Worm (Caenorhabditis elegans) whole organism, L4 larva: ENCODE measurements around the gene osm-11.

Experiments
- D1046.2 ChIP-seq: fragments of 200-800 bp; sonication (Bioruptor generic); IDR thresholded peaks from 2 replicates; pipeline ENCODE4 v1.3.6; 2022; ENCODE audit warnings: missing genetic modification characterization, missing compliant biosample characterization
- F26F4.8 ChIP-seq: fragments of 200-800 bp; sonication (Bioruptor generic); conservative IDR thresholded peaks from 2 replicates; pipeline ENCODE4 v1.3.6; 2022; ENCODE audit warnings: missing genetic modification characterization, missing compliant biosample characterization
- F44E2.7 ChIP-seq: fragments of 200-800 bp; sonication (Bioruptor generic); IDR thresholded peaks from 2 replicates; pipeline ENCODE4 v2.1.2; 2022; ENCODE audit warnings: missing genetic modification characterization, missing compliant biosample characterization
- T26A8.4 ChIP-seq: fragments of 200-800 bp; sonication (Bioruptor generic); IDR thresholded peaks from 2 replicates; pipeline ENCODE4 v1.3.6; 2022; ENCODE audit warnings: missing genetic modification characterization, missing compliant biosample characterization
- Y105C5A.15 ChIP-seq: fragments of 200-800 bp; sonication (Bioruptor generic); IDR thresholded peaks from 2 replicates; pipeline ENCODE4 v1.3.6; 2022; ENCODE audit warnings: missing genetic modification characterization, missing compliant biosample characterization
- Y75B8A.6 ChIP-seq: fragments of 200-800 bp; sonication (Bioruptor generic); IDR thresholded peaks from 2 replicates; pipeline ENCODE4 v1.3.6; 2022; ENCODE audit warnings: missing genetic modification reagents, missing genetic modification characterization, missing compliant biosample characterization
- ZK337.2 ChIP-seq: fragments of 200-800 bp; sonication (Bioruptor generic); IDR thresholded peaks from 2 replicates; pipeline ENCODE4 v1.3.6; 2022; ENCODE audit warnings: missing genetic modification reagents, missing genetic modification characterization, missing compliant biosample characterization
- arid-1 ChIP-seq: fragments of 200-800 bp; sonication (Bioruptor generic); conservative IDR thresholded peaks from 2 replicates; pipeline ENCODE4 v1.3.6; 2022; ENCODE audit warnings: missing genetic modification reagents, missing genetic modification characterization, missing compliant biosample characterization
- ceh-20 ChIP-seq: fragments of 200-800 bp; sonication (Bioruptor generic); IDR thresholded peaks from 2 replicates; pipeline ENCODE4 v1.3.6; 2022; ENCODE audit warnings: missing genetic modification reagents, missing genetic modification characterization, missing compliant biosample characterization
- ceh-44 ChIP-seq: fragments of 200-800 bp; sonication (Bioruptor generic); IDR thresholded peaks from 2 replicates; pipeline ENCODE4 v1.3.6; 2022; ENCODE audit warnings: missing genetic modification reagents, missing genetic modification characterization, missing compliant biosample characterization
- ctbp-1 ChIP-seq: fragments of 200-800 bp; sonication (Bioruptor generic); IDR thresholded peaks from 2 replicates; pipeline ENCODE4 v1.3.6; 2022; ENCODE audit warnings: missing genetic modification reagents, missing genetic modification characterization, missing compliant biosample characterization
- daf-8 ChIP-seq: fragments of 200-800 bp; sonication (Bioruptor generic); IDR thresholded peaks from 2 replicates; pipeline ENCODE4 v1.3.6; 2022; ENCODE audit warnings: missing genetic modification characterization, missing compliant biosample characterization
- dmd-8 ChIP-seq: fragments of 200-800 bp; sonication (Bioruptor generic); IDR thresholded peaks from 2 replicates; pipeline ENCODE4 v1.3.6; 2022; ENCODE audit warnings: missing genetic modification characterization, missing compliant biosample characterization
- dmd-9 ChIP-seq: fragments of 200-800 bp; sonication (Bioruptor generic); IDR thresholded peaks from 2 replicates; pipeline ENCODE4 v1.3.6; 2022; ENCODE audit warnings: missing genetic modification reagents, missing genetic modification characterization, missing compliant biosample characterization
- egl-43 ChIP-seq: fragments of 200-800 bp; sonication (Bioruptor generic); IDR thresholded peaks from 2 replicates; pipeline ENCODE4 v1.3.6; 2022; ENCODE audit warnings: missing genetic modification reagents, missing genetic modification characterization, missing compliant biosample characterization
- fkh-10 ChIP-seq: fragments of 150-350 bp; optimal IDR thresholded peaks from 2 replicates; lab custom pipeline; 2014; ENCODE audit warnings: missing biosample characterization, missing genetic modification reagents, missing genetic modification characterization
- lim-7 ChIP-seq: fragments of 200-800 bp; sonication (Bioruptor generic); IDR thresholded peaks from 2 replicates; pipeline ENCODE4 v1.3.6; 2022; ENCODE audit warnings: missing genetic modification characterization, missing compliant biosample characterization
- lin-15B ChIP-seq: fragments of 150-350 bp; sonication (generic microtip); optimal IDR thresholded peaks from 3 replicates; lab custom pipeline; 2014; ENCODE audit warnings: missing biosample characterization, missing genetic modification characterization
- lin-38 ChIP-seq: fragments of 200-800 bp; sonication (Bioruptor generic); IDR thresholded peaks from 2 replicates; pipeline ENCODE4 v1.3.6; 2022; ENCODE audit warnings: missing genetic modification reagents, missing genetic modification characterization, missing compliant biosample characterization
- madf-5 ChIP-seq, 2 experiments: fragments of 200-800 bp; sonication (Bioruptor generic); IDR thresholded peaks; 2 replicates each; pipeline ENCODE4 v1.3.6; 2022; ENCODE audit warnings: missing compliant biosample characterization in 2 of 2, missing genetic modification characterization in 2 of 2
- madf-9 ChIP-seq: fragments of 200-800 bp; sonication (Bioruptor generic); conservative IDR thresholded peaks from 2 replicates; pipeline ENCODE4 v1.3.6; 2022; ENCODE audit warnings: missing genetic modification reagents, missing genetic modification characterization, missing compliant biosample characterization
- mdt-29 ChIP-seq: fragments of 200-800 bp; sonication (Bioruptor generic); IDR thresholded peaks from 2 replicates; pipeline ENCODE4 v1.3.6; 2022; ENCODE audit warnings: missing genetic modification reagents, missing genetic modification characterization, missing compliant biosample characterization
- mxl-2 ChIP-seq: fragments of 200-800 bp; sonication (Bioruptor generic); conservative IDR thresholded peaks from 2 replicates; pipeline ENCODE4 v1.3.6; 2022; ENCODE audit warnings: missing genetic modification reagents, missing genetic modification characterization, missing compliant biosample characterization
- nhr-25 ChIP-seq: sonication (generic microtip); optimal IDR thresholded peaks from 2 replicates; lab custom pipeline; 2017; ENCODE audit warnings: missing genetic modification characterization, mild to moderate bottlenecking, missing compliant biosample characterization, antibody characterized with exemption, moderate library complexity, borderline replicate concordance; ENCODE audit not compliant: insufficient read depth
- nhr-41 ChIP-seq: fragments of 200-800 bp; sonication (Bioruptor generic); IDR thresholded peaks from 2 replicates; pipeline ENCODE4 v1.3.6; 2022; ENCODE audit warnings: missing genetic modification reagents, missing genetic modification characterization, missing compliant biosample characterization
- nhr-42 ChIP-seq: fragments of 200-800 bp; sonication (Bioruptor generic); IDR thresholded peaks from 2 replicates; pipeline ENCODE4 v1.3.6; 2022; ENCODE audit warnings: missing genetic modification characterization, missing compliant biosample characterization
- php-3 ChIP-seq: fragments of 200-800 bp; sonication (Bioruptor generic); IDR thresholded peaks from 2 replicates; pipeline ENCODE4 v1.3.6; 2022; ENCODE audit warnings: missing genetic modification reagents, missing genetic modification characterization, missing compliant biosample characterization
- saeg-2 ChIP-seq: fragments of 200-800 bp; sonication (Bioruptor generic); IDR thresholded peaks from 2 replicates; pipeline ENCODE4 v1.3.6; 2022; ENCODE audit warnings: missing genetic modification reagents, missing genetic modification characterization, missing compliant biosample characterization
- set-16 ChIP-seq: fragments of 200-800 bp; sonication (Bioruptor generic); IDR thresholded peaks from 2 replicates; pipeline ENCODE4 v1.3.6; 2022; ENCODE audit warnings: missing genetic modification reagents, missing genetic modification characterization, missing compliant biosample characterization
- snpc-1.2 ChIP-seq: fragments of 200-800 bp; sonication (Bioruptor generic); IDR thresholded peaks from 2 replicates; pipeline ENCODE4 v1.3.6; 2022; ENCODE audit warnings: missing genetic modification reagents, missing genetic modification characterization, missing compliant biosample characterization
- tag-97 ChIP-seq: fragments of 200-800 bp; sonication (Bioruptor generic); IDR thresholded peaks from 2 replicates; pipeline ENCODE4 v1.3.6; 2022; ENCODE audit warnings: missing genetic modification characterization, missing compliant biosample characterization
- tra-1 ChIP-seq: fragments of 200-800 bp; sonication (Bioruptor generic); IDR thresholded peaks from 2 replicates; pipeline ENCODE4 v1.3.6; 2022; ENCODE audit warnings: missing genetic modification reagents, missing genetic modification characterization, missing compliant biosample characterization
- unc-39 ChIP-seq: sonication (generic microtip); optimal IDR thresholded peaks from 2 replicates; lab custom pipeline; 2017; ENCODE audit warnings: missing biosample characterization, missing genetic modification characterization
- vab-7 ChIP-seq: fragments of 200-800 bp; sonication (Bioruptor generic); IDR thresholded peaks from 2 replicates; pipeline ENCODE4 v1.3.6; 2022; ENCODE audit warnings: missing genetic modification reagents, missing genetic modification characterization, missing compliant biosample characterization
- zip-11 ChIP-seq: fragments of 200-800 bp; sonication (Bioruptor generic); IDR thresholded peaks from 2 replicates; pipeline ENCODE4 v1.3.6; 2022; ENCODE audit warnings: missing genetic modification characterization, missing compliant biosample characterization

The osm-11 gene

DNA sequence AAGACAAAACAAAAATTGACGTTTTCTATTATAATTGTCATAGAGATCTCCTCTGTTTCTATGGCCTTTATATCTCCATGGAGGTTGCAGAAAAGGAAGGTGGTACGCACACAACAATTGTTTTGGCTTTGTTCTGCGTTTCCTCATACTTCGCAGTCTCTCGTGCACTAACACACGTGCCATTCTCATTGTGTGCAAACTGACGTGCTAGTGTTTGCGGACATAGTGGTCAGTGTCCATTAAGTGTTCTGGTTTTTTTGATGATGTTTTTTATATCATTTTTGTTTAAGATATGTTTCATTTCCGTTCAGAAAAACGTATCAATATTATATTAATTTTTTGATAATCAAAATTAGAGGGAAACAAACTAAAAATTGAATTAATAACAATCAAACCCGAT, 30.0 kb upstream of the osm-11 start, which contains the start of gene C36E6.2 (continued):
- TF ChIP-seq nhr-25 (peak; percentile 77), daf-8 (no peak), arid-1 (GFP tag; lab: Robert Waterston, UW) (no peak), lin-15B (no peak), lin-38 (GFP tag; lab: Robert Waterston, UW) (no peak), set-16 (GFP tag; lab: Robert Waterston, UW) (no peak), unc-39 (tag; lab: Kevin White, UChicago) (no peak), fkh-10 (GFP tag; lab: Kevin White, UChicago) (peak; percentile 51)

DNA sequence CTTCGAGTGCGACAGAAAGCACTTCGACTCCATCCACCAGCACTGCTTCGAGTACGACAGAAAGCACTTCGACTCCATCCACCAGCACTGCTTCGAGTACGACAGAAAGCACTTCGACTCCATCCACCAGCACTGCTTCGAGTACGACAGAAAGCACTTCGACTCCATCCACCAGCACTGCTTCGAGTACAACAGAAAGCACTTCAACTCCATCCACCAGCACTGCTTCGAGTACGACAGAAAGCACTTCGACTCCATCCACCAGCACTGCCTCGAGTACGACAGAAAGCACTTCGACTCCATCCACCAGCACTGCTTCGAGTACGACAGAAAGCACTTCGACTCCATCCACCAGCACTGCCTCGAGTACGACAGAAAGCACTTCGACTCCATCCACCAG, 25.8 kb upstream of the osm-11 start:
- peak; percentile 53 for TF ChIP-seq lim-7 (GFP tag; lab: Robert Waterston, UW)

DNA sequence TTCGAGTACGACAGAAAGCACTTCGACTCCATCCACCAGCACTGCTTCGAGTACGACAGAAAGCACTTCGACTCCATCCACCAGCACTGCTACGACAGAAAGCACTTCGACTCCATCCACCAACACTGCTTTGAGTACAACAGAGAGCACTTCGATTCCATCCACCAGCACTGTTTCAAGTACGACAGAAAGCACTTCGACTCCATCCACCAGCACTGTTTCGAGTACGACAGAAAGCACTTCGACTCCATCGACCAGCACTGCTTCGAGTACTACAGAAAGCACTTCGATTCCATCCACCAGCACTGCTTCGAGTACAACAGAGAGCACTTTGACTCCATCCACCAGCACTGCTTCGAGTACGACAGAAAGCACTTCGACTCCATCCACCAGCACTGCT, 23.9 kb upstream of the osm-11 start:
- TF ChIP-seq saeg-2 (GFP tag; lab: Robert Waterston, UW), result 0 out of 2 replicates have a peak, but pooled peaks have one; percentile 61
- TF ChIP-seq D1046.2 (GFP tag; lab: Robert Waterston, UW), result peak; percentile 72; the same call in 1 of the 2 replicates
- TF ChIP-seq php-3 (GFP tag; lab: Robert Waterston, UW), result peak; percentile 69
- TF ChIP-seq vab-7 (GFP tag; lab: Robert Waterston, UW), result peak; percentile 29; the same call in 1 of the 2 replicates
- TF ChIP-seq set-16 (GFP tag; lab: Robert Waterston, UW), result peak; percentile 32; the same call in 1 of the 2 replicates
- peak; percentile 56; the same call in 1 of the 2 replicates for TF ChIP-seq F44E2.7 (GFP tag; lab: Robert Waterston, UW)

DNA sequence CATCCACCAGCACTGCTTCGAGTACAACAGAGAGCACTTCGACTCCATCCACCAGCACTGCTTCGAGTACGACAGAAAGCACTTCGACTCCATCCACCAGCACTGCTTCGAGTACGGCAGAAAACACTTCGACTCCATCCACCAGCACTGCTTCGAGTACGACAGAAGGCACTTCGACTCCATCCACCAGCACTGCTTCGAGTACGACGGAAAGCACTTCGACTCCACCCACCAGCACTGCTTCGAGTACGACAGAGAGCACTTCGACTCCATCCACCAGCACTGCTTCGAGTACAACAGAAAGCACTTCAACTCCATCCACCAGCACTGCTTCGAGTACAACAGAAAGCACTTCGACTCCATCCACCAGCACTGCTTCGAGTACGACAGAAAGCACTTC, 23.3 kb upstream of the osm-11 start:
- peak; percentile 53; the same call in 1 of the 2 replicates for TF ChIP-seq nhr-42 (GFP tag; lab: Robert Waterston, UW)
- 0 out of 2 replicates have a peak, but pooled peaks have one; percentile 50 for TF ChIP-seq Y75B8A.6
- 0 out of 2 replicates have a peak, but pooled peaks have one; percentile 60 for TF ChIP-seq tag-97
- peak; percentile 73 for TF ChIP-seq egl-43 (GFP tag; lab: Robert Waterston, UW)
- peak; percentile 29 to 71; a peak in 3 of 4 replicates for TF ChIP-seq madf-5 (GFP tag; IDR thresholded peaks at IDR 0.05; lab: Robert Waterston, UW)
- 0 out of 2 replicates have a peak, but pooled peaks have one; percentile 61 for TF ChIP-seq lim-7 (GFP tag; lab: Robert Waterston, UW)
- TF ChIP-seq dmd-8 (GFP tag; lab: Robert Waterston, UW), result peak; percentile 79
- TF ChIP-seq mdt-29 (GFP tag; lab: Robert Waterston, UW), result peak; percentile 56; the same call in 1 of the 2 replicates
- peak; percentile 9; the same call in 1 of the 2 replicates for TF ChIP-seq dmd-9 (GFP tag; lab: Robert Waterston, UW)
- TF ChIP-seq ZK337.2 (GFP tag; lab: Robert Waterston, UW), result peak; percentile 50
- 0 out of 2 replicates have a peak, but pooled peaks have one; percentile 30 for TF ChIP-seq ctbp-1 (GFP tag; lab: Robert Waterston, UW)
- TF ChIP-seq ceh-44 (GFP tag; lab: Robert Waterston, UW), result peak; percentile 2; the same call in 1 of the 2 replicates
- peak; percentile 26; the same call in 1 of the 2 replicates for TF ChIP-seq php-3 (GFP tag; lab: Robert Waterston, UW)
- peak; percentile 71 for TF ChIP-seq D1046.2 (GFP tag; lab: Robert Waterston, UW)
- peak; percentile 29; the same call in 1 of the 2 replicates for TF ChIP-seq nhr-41
- peak; percentile 62; the same call in 1 of the 2 replicates for TF ChIP-seq snpc-1.2 (GFP tag; lab: Robert Waterston, UW)
- TF ChIP-seq F44E2.7 (GFP tag; lab: Robert Waterston, UW), result peak; percentile 84
- peak; percentile 42; the same call in 1 of the 2 replicates for TF ChIP-seq madf-9 (GFP tag; lab: Robert Waterston, UW)
- peak; percentile 60 for TF ChIP-seq set-16 (GFP tag; lab: Robert Waterston, UW)
- TF ChIP-seq saeg-2 (GFP tag; lab: Robert Waterston, UW), result 0 out of 2 replicates have a peak, but pooled peaks have one; percentile 41

DNA sequence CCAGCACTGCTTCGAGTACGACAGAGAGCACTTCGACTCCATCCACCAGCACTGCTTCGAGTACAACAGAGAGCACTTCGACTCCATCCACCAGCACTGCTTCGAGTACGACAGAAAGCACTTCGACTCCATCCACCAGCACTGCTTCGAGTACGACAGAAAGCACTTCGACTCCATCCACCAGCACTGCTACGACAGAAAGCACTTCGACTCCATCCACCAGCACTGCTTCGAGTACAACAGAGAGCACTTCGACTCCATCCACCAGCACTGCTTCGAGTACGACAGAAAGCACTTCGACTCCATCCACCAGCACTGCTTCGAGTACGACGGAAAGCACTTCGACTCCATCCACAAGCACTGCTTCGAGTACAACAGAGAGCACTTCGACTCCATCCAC, 21.2 kb upstream of the osm-11 start:
- peak; percentile 79; the same call in 1 of the 2 replicates for TF ChIP-seq D1046.2 (GFP tag; lab: Robert Waterston, UW)
- TF ChIP-seq zip-11 (GFP tag; lab: Robert Waterston, UW), result peak; percentile 84; the same call in 1 of the 2 replicates
- TF ChIP-seq mxl-2 (GFP tag; lab: Robert Waterston, UW), result peak; percentile 90
- peak; percentile 82; the same call in 1 of the 2 replicates for TF ChIP-seq dmd-9 (GFP tag; lab: Robert Waterston, UW)
- TF ChIP-seq lim-7 (GFP tag; lab: Robert Waterston, UW), result peak; percentile 81
- TF ChIP-seq nhr-42 (GFP tag; lab: Robert Waterston, UW), result peak; percentile 74; the same call in 1 of the 2 replicates
- 0 out of 2 replicates have a peak, but pooled peaks have one; percentile 82 for TF ChIP-seq tag-97
- peak; percentile 63; the same call in 1 of the 2 replicates for TF ChIP-seq ceh-20 (GFP tag; lab: Robert Waterston, UW)
- peak; percentile 32; the same call in 1 of the 2 replicates for TF ChIP-seq T26A8.4 (GFP tag; lab: Robert Waterston, UW)
- TF ChIP-seq ctbp-1 (GFP tag; lab: Robert Waterston, UW), result 0 out of 2 replicates have a peak, but pooled peaks have one; percentile 9
- TF ChIP-seq madf-9 (GFP tag; lab: Robert Waterston, UW), result peak; percentile 82; the same call in 1 of the 2 replicates
- peak; percentile 62 for TF ChIP-seq set-16 (GFP tag; lab: Robert Waterston, UW)
- peak; percentile 68; the same call in 1 of the 2 replicates for TF ChIP-seq saeg-2 (GFP tag; lab: Robert Waterston, UW)
- peak; percentile 74 for TF ChIP-seq vab-7 (GFP tag; lab: Robert Waterston, UW)
- peak; percentile 69; the same call in 1 of the 2 replicates for TF ChIP-seq snpc-1.2 (GFP tag; lab: Robert Waterston, UW)
- TF ChIP-seq F26F4.8, result peak; percentile 95
- peak; percentile 38; the same call in 1 of the 2 replicates for TF ChIP-seq tra-1 (GFP tag; lab: Robert Waterston, UW)
- TF ChIP-seq madf-5 (GFP tag; IDR thresholded peaks at IDR 0.05; lab: Robert Waterston, UW), result peak; percentile 85 to 94; a peak in 3 of 4 replicates
- TF ChIP-seq F44E2.7 (GFP tag; lab: Robert Waterston, UW), result peak; percentile 95
- TF ChIP-seq php-3 (GFP tag; lab: Robert Waterston, UW), result peak; percentile 70
- peak; percentile 89 for TF ChIP-seq egl-43 (GFP tag; lab: Robert Waterston, UW)
- TF ChIP-seq ceh-44 (GFP tag; lab: Robert Waterston, UW), result peak; percentile 92
- TF ChIP-seq Y105C5A.15, result peak; percentile 92; the same call in 1 of the 2 replicates
- TF ChIP-seq dmd-8 (GFP tag; lab: Robert Waterston, UW), result peak; percentile 67; the same call in 1 of the 2 replicates
- TF ChIP-seq arid-1 (GFP tag; lab: Robert Waterston, UW), result peak; percentile 72
